Fruit fly (Drosophila melanogaster) whole organism: ENCODE data around the gene CG8563.

Experiments used
- CG8478 ChIP-seq: fragments of >200 bp; optimal IDR thresholded peaks from 2 replicates; lab custom pipeline; 2018; ENCODE audit warnings: inconsistent platforms
- Dll ChIP-seq: fragments of >200 bp; optimal IDR thresholded peaks from 2 replicates; lab custom pipeline; 2017
- pan ChIP-seq: fragments of >200 bp; optimal IDR thresholded peaks from 2 replicates; lab custom pipeline; 2017
- psq ChIP-seq: fragments of >200 bp; optimal IDR thresholded peaks from 2 replicates; lab custom pipeline; 2017
- usp ChIP-seq: fragments of >200 bp; optimal IDR thresholded peaks from 2 replicates; lab custom pipeline; 2017; ENCODE audit warnings: missing biosample characterization, missing genetic modification characterization, mixed read lengths

DNA sequence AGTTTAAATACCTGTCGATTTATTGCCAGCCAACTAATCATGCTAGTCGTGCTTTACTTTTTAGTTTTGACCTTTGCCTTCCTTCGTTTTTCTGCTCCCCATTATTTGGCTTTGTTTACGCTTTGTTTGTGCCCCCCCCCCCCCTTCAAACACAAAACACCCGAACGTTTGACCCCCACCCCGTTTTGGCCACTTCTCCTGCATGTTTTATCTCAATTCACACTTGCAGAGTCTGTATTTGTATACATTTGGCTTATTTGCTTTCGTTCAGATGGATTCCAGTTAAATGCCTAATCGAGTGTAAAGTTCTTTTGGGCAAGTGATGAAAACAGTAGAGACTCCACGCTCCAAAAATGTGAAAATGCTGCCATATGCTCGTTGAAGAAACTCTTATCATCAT lies 41.2 kb upstream of the CG8563 start:
- no peak for TF ChIP-seq psq (lab: Kevin White, UChicago)
- TF ChIP-seq pan (lab: Kevin White, UChicago) = no peak
- TF ChIP-seq Dll (lab: Kevin White, UChicago) = no peak
- no peak for TF ChIP-seq CG8478 (lab: Kevin White, UChicago)
- TF ChIP-seq usp = no peak
